Fruit fly (Drosophila melanogaster) whole organism, embryonic: Measurements from ENCODE around the gene CG34125.

Source experiments
- CG1024 ChIP-seq: fragments of 200-800 bp; sonication (Bioruptor generic); IDR thresholded peaks from 2 replicates; pipeline ENCODE4 v1.3.6; 2022; ENCODE audit warnings: missing biosample characterization, missing genetic modification characterization
- CG10366 ChIP-seq: fragments of 200-800 bp; sonication (Bioruptor generic); IDR thresholded peaks from 2 replicates; pipeline ENCODE4 v1.3.6; 2022; ENCODE audit warnings: missing biosample characterization, missing genetic modification characterization
- CG10565 ChIP-seq: fragments of 200-800 bp; sonication (Bioruptor generic); optimal IDR thresholded peaks from 3 replicates; lab custom pipeline; 2016; ENCODE audit warnings: missing biosample characterization, mild to moderate bottlenecking, missing genetic modification characterization
- CG12236 ChIP-seq: fragments of 200-800 bp; sonication (Bioruptor generic); optimal IDR thresholded peaks from 2 replicates; lab custom pipeline; 2016; ENCODE audit warnings: missing biosample characterization, missing genetic modification characterization
- CG13296 ChIP-seq: fragments of 200-800 bp; sonication (Bioruptor generic); optimal IDR thresholded peaks from 3 replicates; lab custom pipeline; 2018; ENCODE audit warnings: missing biosample characterization, mild to moderate bottlenecking, missing genetic modification characterization
- CG14667 ChIP-seq: fragments of 200-800 bp; sonication (Bioruptor generic); IDR thresholded peaks from 2 replicates; pipeline ENCODE4 v1.3.6; 2022; ENCODE audit warnings: missing biosample characterization, missing genetic modification characterization
- CG17328 ChIP-seq: fragments of 200-800 bp; sonication (Bioruptor generic); IDR thresholded peaks from 2 replicates; pipeline ENCODE4 v1.3.6; 2022; ENCODE audit warnings: missing biosample characterization, missing genetic modification characterization
- CG31365 ChIP-seq: fragments of 200-800 bp; sonication (Bioruptor generic); optimal IDR thresholded peaks from 2 replicates; lab custom pipeline; 2018; ENCODE audit warnings: missing biosample characterization, mild to moderate bottlenecking, missing genetic modification characterization
- CG33557 ChIP-seq: fragments of 200-800 bp; sonication (Bioruptor generic); optimal IDR thresholded peaks from 2 replicates; lab custom pipeline; 2019; ENCODE audit warnings: missing biosample characterization, mild to moderate bottlenecking, missing genetic modification characterization, moderate library complexity
- CG34422 ChIP-seq: fragments of 200-800 bp; sonication (Bioruptor generic); IDR thresholded peaks from 3 replicates; pipeline ENCODE4 v1.3.6; 2022; ENCODE audit warnings: missing biosample characterization, missing genetic modification characterization
- CG3847 ChIP-seq: fragments of 200-800 bp; sonication (Bioruptor generic); IDR thresholded peaks from 2 replicates; pipeline ENCODE4 v1.3.6; 2022; ENCODE audit warnings: missing biosample characterization, missing genetic modification characterization
- CG4328 ChIP-seq: fragments of 200-800 bp; sonication (Bioruptor generic); optimal IDR thresholded peaks from 3 replicates; lab custom pipeline; 2017; ENCODE audit warnings: missing biosample characterization, missing genetic modification reagents, missing genetic modification characterization
- CG4707 ChIP-seq: fragments of 200-800 bp; sonication (Bioruptor generic); optimal IDR thresholded peaks from 2 replicates; lab custom pipeline; 2018; ENCODE audit warnings: missing biosample characterization, mild to moderate bottlenecking, missing genetic modification characterization, moderate library complexity
- CG6854 ChIP-seq: fragments of 200-800 bp; sonication (Bioruptor generic); optimal IDR thresholded peaks from 3 replicates; lab custom pipeline; 2017; ENCODE audit warnings: missing biosample characterization, mild to moderate bottlenecking, missing genetic modification characterization
- CG7271 ChIP-seq: fragments of 200-800 bp; sonication (Bioruptor generic); optimal IDR thresholded peaks from 2 replicates; lab custom pipeline; 2018; ENCODE audit warnings: missing biosample characterization, mild to moderate bottlenecking, missing genetic modification characterization, moderate library complexity
- CG8281 ChIP-seq: fragments of 200-800 bp; sonication (Bioruptor generic); optimal IDR thresholded peaks from 2 replicates; lab custom pipeline; 2018; ENCODE audit warnings: missing biosample characterization, mild to moderate bottlenecking, missing genetic modification characterization, moderate library complexity
- Dbx ChIP-seq: fragments of 200-800 bp; sonication (Bioruptor generic); IDR thresholded peaks from 3 replicates; pipeline ENCODE4 v1.3.6; 2022; ENCODE audit warnings: missing biosample characterization, missing genetic modification characterization
- Dref ChIP-seq: fragments of 200-800 bp; sonication (Bioruptor generic); IDR thresholded peaks from 2 replicates; pipeline ENCODE4 v1.3.6; 2022; ENCODE audit warnings: missing biosample characterization, missing genetic modification characterization
- ERR ChIP-seq: fragments of 200-800 bp; sonication (Bioruptor generic); optimal IDR thresholded peaks from 2 replicates; lab custom pipeline; 2016; ENCODE audit warnings: missing biosample characterization, missing genetic modification characterization
- Ets65A ChIP-seq: fragments of 200-800 bp; sonication (Bioruptor generic); peaks from one replicate; lab custom pipeline; 2016; ENCODE audit warnings: missing biosample characterization, missing genetic modification characterization
- Ets97D ChIP-seq: fragments of 200-800 bp; sonication (Bioruptor generic); optimal IDR thresholded peaks from 3 replicates; lab custom pipeline; 2016; ENCODE audit warnings: missing biosample characterization, missing genetic modification characterization
- Fer2 ChIP-seq: fragments of 200-800 bp; sonication (Bioruptor generic); optimal IDR thresholded peaks from 2 replicates; lab custom pipeline; 2018; ENCODE audit warnings: missing biosample characterization, mild to moderate bottlenecking, missing genetic modification characterization, moderate library complexity
- Pdp1 ChIP-seq, 2 experiments: fragments of 200-800 bp; sonication (Bioruptor generic); optimal IDR thresholded peaks; 3 replicates each; lab custom pipeline; 2016; ENCODE audit warnings: missing biosample characterization in 2 of 2, missing genetic modification characterization in 2 of 2, mild to moderate bottlenecking in 1 of 2, moderate library complexity in 1 of 2
- Side ChIP-seq: fragments of 200-800 bp; sonication (Bioruptor generic); optimal IDR thresholded peaks from 2 replicates; lab custom pipeline; 2016; ENCODE audit warnings: missing biosample characterization, missing genetic modification characterization
- ara ChIP-seq: fragments of 200-800 bp; sonication (Bioruptor generic); IDR thresholded peaks from 2 replicates; pipeline ENCODE4 v1.3.6; 2022; ENCODE audit warnings: missing biosample characterization, missing genetic modification characterization
- bbx ChIP-seq: fragments of 200-800 bp; sonication (Bioruptor generic); IDR thresholded peaks from 2 replicates; pipeline ENCODE4 v1.3.6; 2022; ENCODE audit warnings: missing biosample characterization, missing genetic modification characterization; ENCODE audit not compliant: partially characterized antibody
- bcd ChIP-seq: fragments of 200-800 bp; sonication (Bioruptor generic); optimal IDR thresholded peaks from 2 replicates; lab custom pipeline; 2017; ENCODE audit warnings: missing biosample characterization, mild to moderate bottlenecking, missing genetic modification characterization
- bsh ChIP-seq, 2 experiments: fragments of 200-800 bp; sonication (Bioruptor generic); optimal IDR thresholded peaks; 2 replicates each; lab custom pipeline; 2017 to 2018; ENCODE audit warnings: mild to moderate bottlenecking in 2 of 2, missing biosample characterization in 2 of 2, missing genetic modification characterization in 2 of 2, moderate library complexity in 1 of 2
- crol ChIP-seq: fragments of 200-800 bp; sonication (Bioruptor generic); IDR thresholded peaks from 2 replicates; pipeline ENCODE4 v1.3.6; 2022; ENCODE audit warnings: missing biosample characterization, missing genetic modification characterization
- en ChIP-seq: fragments of 200-800 bp; sonication (Bioruptor generic); optimal IDR thresholded peaks from 2 replicates; lab custom pipeline; 2016; ENCODE audit warnings: missing biosample characterization, missing genetic modification characterization
- gem ChIP-seq: fragments of 200-800 bp; sonication (Bioruptor generic); optimal IDR thresholded peaks from 2 replicates; lab custom pipeline; 2019; ENCODE audit warnings: missing biosample characterization, mild to moderate bottlenecking, missing genetic modification characterization, moderate library complexity
- inv ChIP-seq: fragments of 200-800 bp; sonication (Bioruptor generic); IDR thresholded peaks from 2 replicates; pipeline ENCODE4 v1.3.6; 2022; ENCODE audit warnings: missing biosample characterization, missing genetic modification characterization; ENCODE audit not compliant: partially characterized antibody
- lab ChIP-seq: fragments of 200-800 bp; sonication (Bioruptor generic); optimal IDR thresholded peaks from 3 replicates; lab custom pipeline; 2017; ENCODE audit warnings: missing biosample characterization, missing genetic modification characterization, mild to moderate bottlenecking, moderate library complexity, missing genetic modification reagents
- lbe ChIP-seq: fragments of 200-800 bp; sonication (Bioruptor generic); optimal IDR thresholded peaks from 2 replicates; lab custom pipeline; 2016; ENCODE audit warnings: missing biosample characterization, mild to moderate bottlenecking, missing genetic modification characterization
- lov ChIP-seq, 2 experiments: fragments of 200-800 bp in 1 of 2; fragments of >200 bp in 1 of 2; sonication (Bioruptor generic) in 1 of 2; IDR thresholded peaks in 1 of 2; optimal IDR thresholded peaks in 1 of 2; 2 replicates in 1 of 2; 3 replicates in 1 of 2; pipeline versions ENCODE4 v1.3.6 to Lab custom; 2017 to 2022; ENCODE audit warnings: missing biosample characterization in 1 of 2, missing genetic modification characterization in 1 of 2
- nau ChIP-seq: fragments of 200-800 bp; sonication (Bioruptor generic); optimal IDR thresholded peaks from 3 replicates; lab custom pipeline; 2017; ENCODE audit warnings: missing biosample characterization, mild to moderate bottlenecking, missing genetic modification characterization, missing genetic modification reagents
- stc ChIP-seq: fragments of 200-800 bp; sonication (Bioruptor generic); IDR thresholded peaks from 2 replicates; pipeline ENCODE4 v1.3.6; 2022; ENCODE audit warnings: missing biosample characterization, missing genetic modification characterization
- tio ChIP-seq: fragments of 200-800 bp; sonication (Bioruptor generic); optimal IDR thresholded peaks from 2 replicates; lab custom pipeline; 2017; ENCODE audit warnings: missing biosample characterization, missing genetic modification characterization, inconsistent platforms
- unpg ChIP-seq: fragments of 200-800 bp; sonication (Bioruptor generic); optimal IDR thresholded peaks from 3 replicates; lab custom pipeline; 2018; ENCODE audit warnings: missing biosample characterization, mild to moderate bottlenecking, missing genetic modification characterization, moderate library complexity
- vfl ChIP-seq: fragments of 200-800 bp; sonication (Bioruptor generic); optimal IDR thresholded peaks from 2 replicates; lab custom pipeline; 2016; ENCODE audit warnings: missing biosample characterization, missing genetic modification characterization
- z ChIP-seq: fragments of 200-800 bp; sonication (Bioruptor generic); IDR thresholded peaks from 3 replicates; pipeline ENCODE4 v1.3.6; 2022; ENCODE audit warnings: missing biosample characterization, missing genetic modification characterization

The CG34125 gene

dm6 chr2L:5010784-5011260, 45.3 kb downstream of the CG34125 start, which contains the start of the genes CG31917, Tfb5 and SelT (continued):
- TF ChIP-seq CG4328 (GFP tag; lab: Kevin White, UChicago) = peak; percentile 5
- TF ChIP-seq CG3847 (GFP tag; lab: Robert Waterston, UW) = peak; percentile 58
- TF ChIP-seq CG4707 (GFP tag; lab: Kevin White, UChicago) = no peak
- TF ChIP-seq CG6854 = no peak
- no peak for TF ChIP-seq CG10565
- peak; percentile 39; the same call in 2 of the 3 replicates for TF ChIP-seq CG34422 (GFP tag; lab: Robert Waterston, UW)
- no peak for TF ChIP-seq CG8281 (tag; lab: Kevin White, UChicago)
- TF ChIP-seq CG12236 = no peak
- 0 out of 2 replicates have a peak, but pooled peaks have one; percentile 12 for TF ChIP-seq CG14667 (GFP tag; lab: Robert Waterston, UW)
- TF ChIP-seq CG7271 (tag; lab: Kevin White, UChicago) = no peak
- TF ChIP-seq Fer2 (tag; lab: Kevin White, UChicago) = peak; percentile 17
- TF ChIP-seq Pdp1 (GFP tag; optimal IDR thresholded peaks at IDR 0.05; lab: Kevin White, UChicago) = peak; percentile 52 to 54
- peak; percentile 60 for TF ChIP-seq lov (optimal IDR thresholded peaks at IDR 0.05; lab: Kevin White, UChicago)
- TF ChIP-seq lov (GFP tag; IDR thresholded peaks at IDR 0.05; lab: Robert Waterston, UW) = no peak
- peak; percentile 48 for TF ChIP-seq lbe (GFP tag; lab: Kevin White, UChicago)
- no peak for TF ChIP-seq CG17328
- TF ChIP-seq nau (GFP tag; lab: Kevin White, UChicago) = no peak
- TF ChIP-seq tio (GFP tag; lab: Kevin White, UChicago) = no peak
- no peak for TF ChIP-seq stc
- TF ChIP-seq Side (GFP tag; lab: Kevin White, UChicago) = no peak
- no peak for TF ChIP-seq gem (tag; lab: Kevin White, UChicago)
- TF ChIP-seq Dbx (GFP tag; lab: Robert Waterston, UW) = 0 out of 3 replicates have a peak, but pooled peaks have one; percentile 11
- TF ChIP-seq ara (GFP tag; lab: Robert Waterston, UW) = no peak
- TF ChIP-seq bbx (GFP tag; lab: Robert Waterston, UW) = peak; percentile 39; the same call in 1 of the 2 replicates
- peak in 1 of 2 experiments; percentile 40 for TF ChIP-seq bsh (GFP tag; optimal IDR thresholded peaks at IDR 0.05; lab: Kevin White, UChicago)
- TF ChIP-seq CG31365 = no peak
- peak; percentile 58 for TF ChIP-seq vfl (GFP tag; lab: Kevin White, UChicago)
- TF ChIP-seq CG10366 (GFP tag; lab: Robert Waterston, UW) = peak; percentile 35; the same call in 1 of the 2 replicates
- TF ChIP-seq en = no peak
- TF ChIP-seq CG1024 (GFP tag; lab: Robert Waterston, UW) = peak; percentile 34; the same call in 1 of the 2 replicates
- TF ChIP-seq Ets65A = peak; percentile 94
- peak; percentile 25 for TF ChIP-seq ERR (GFP tag; lab: Kevin White, UChicago)
- no peak for TF ChIP-seq CG13296 (GFP tag; lab: Kevin White, UChicago)
- peak; percentile 71 for TF ChIP-seq inv (GFP tag; lab: Robert Waterston, UW)
- TF ChIP-seq z = no peak
- peak; percentile 65 for TF ChIP-seq Ets97D
- peak; percentile 32 for TF ChIP-seq bcd
- TF ChIP-seq Dref (GFP tag; lab: Robert Waterston, UW) = peak; percentile 59
- TF ChIP-seq lab (GFP tag; lab: Kevin White, UChicago) = no peak
- TF ChIP-seq crol = no peak
- peak; percentile 68 for TF ChIP-seq unpg
- TF ChIP-seq CG33557 (GFP tag; lab: Kevin White, UChicago) = peak; percentile 56
